Worm (Caenorhabditis elegans) whole organism, L4 larva: Measurements from ENCODE around the gene pho-9.
A peak's percentile ranks its signal among the peaks of the same experiment; 100 is the strongest.

Experiments used
- F10B5.3 ChIP-seq: sonication (generic microtip); optimal IDR thresholded peaks from 2 replicates; lab custom pipeline; 2016; ENCODE audit warnings: mild to moderate bottlenecking, missing genetic modification characterization, missing compliant biosample characterization
- R02D3.7 ChIP-seq: fragments of 150-350 bp; sonication (generic microtip); optimal IDR thresholded peaks from 3 replicates; lab custom pipeline; 2014; ENCODE audit warnings: missing biosample characterization, missing genetic modification characterization
- Y5F2A.4 ChIP-seq: fragments of 200-800 bp; sonication (Bioruptor generic); optimal IDR thresholded peaks from 2 replicates; lab custom pipeline; 2018; ENCODE audit warnings: mild to moderate bottlenecking, missing genetic modification characterization, missing compliant biosample characterization
- ZK546.5 ChIP-seq, 2 experiments: sonication (generic microtip); optimal IDR thresholded peaks; 2 replicates each; lab custom pipeline; 2017; ENCODE audit warnings: missing biosample characterization in 2 of 2, missing genetic modification characterization in 2 of 2
- aly-2 ChIP-seq: sonication (generic microtip); optimal IDR thresholded peaks from 2 replicates; lab custom pipeline; 2018; ENCODE audit warnings: missing biosample characterization, missing genetic modification characterization
- arid-1 ChIP-seq: fragments of 200-800 bp; sonication (Bioruptor generic); conservative IDR thresholded peaks from 2 replicates; pipeline ENCODE4 v1.3.6; 2022; ENCODE audit warnings: missing genetic modification reagents, missing genetic modification characterization, missing compliant biosample characterization
- ceh-28 ChIP-seq: fragments of 150-350 bp; optimal IDR thresholded peaks from 2 replicates; lab custom pipeline; 2014; ENCODE audit warnings: missing biosample characterization, missing genetic modification reagents, missing genetic modification characterization
- daf-12 ChIP-seq: fragments of 150-350 bp; optimal IDR thresholded peaks from 2 replicates; lab custom pipeline; 2014; ENCODE audit warnings: missing biosample characterization, missing genetic modification reagents, missing genetic modification characterization
- dmd-6 ChIP-seq: fragments of 200-800 bp; sonication (Bioruptor generic); IDR thresholded peaks from 2 replicates; pipeline ENCODE4 v1.3.6; 2022; ENCODE audit warnings: missing genetic modification reagents, missing genetic modification characterization, missing compliant biosample characterization
- dmd-8 ChIP-seq: fragments of 200-800 bp; sonication (Bioruptor generic); IDR thresholded peaks from 2 replicates; pipeline ENCODE4 v1.3.6; 2022; ENCODE audit warnings: missing genetic modification characterization, missing compliant biosample characterization
- dmd-9 ChIP-seq: fragments of 200-800 bp; sonication (Bioruptor generic); IDR thresholded peaks from 2 replicates; pipeline ENCODE4 v1.3.6; 2022; ENCODE audit warnings: missing genetic modification reagents, missing genetic modification characterization, missing compliant biosample characterization
- dpl-1 ChIP-seq: fragments of 150-350 bp; optimal IDR thresholded peaks from 2 replicates; lab custom pipeline; 2014; ENCODE audit warnings: missing biosample characterization, missing genetic modification reagents, missing genetic modification characterization
- duxl-1 ChIP-seq: sonication (generic microtip); optimal IDR thresholded peaks from 2 replicates; lab custom pipeline; 2016; ENCODE audit warnings: mild to moderate bottlenecking, missing genetic modification characterization, moderate library complexity, missing compliant biosample characterization; ENCODE audit not compliant: poor library complexity
- egl-27 ChIP-seq: sonication (generic microtip); optimal IDR thresholded peaks from 3 replicates; lab custom pipeline; 2017; ENCODE audit warnings: missing biosample characterization, missing genetic modification reagents, missing genetic modification characterization
- egl-43 ChIP-seq: fragments of 200-800 bp; sonication (Bioruptor generic); IDR thresholded peaks from 2 replicates; pipeline ENCODE4 v1.3.6; 2022; ENCODE audit warnings: missing genetic modification reagents, missing genetic modification characterization, missing compliant biosample characterization
- gei-8 ChIP-seq: fragments of 200-800 bp; sonication (Bioruptor generic); optimal IDR thresholded peaks from 2 replicates; lab custom pipeline; 2018; ENCODE audit warnings: mild to moderate bottlenecking, missing genetic modification characterization, missing compliant biosample characterization
- hlh-11 ChIP-seq: fragments of 200-800 bp; sonication (Bioruptor generic); optimal IDR thresholded peaks from 2 replicates; lab custom pipeline; 2018; ENCODE audit warnings: mild to moderate bottlenecking, missing genetic modification characterization, missing compliant biosample characterization
- hlh-30 ChIP-seq: sonication (generic microtip); optimal IDR thresholded peaks from 2 replicates; lab custom pipeline; 2017; ENCODE audit warnings: antibody characterized with exemption, mild to moderate bottlenecking, missing genetic modification characterization, missing compliant biosample characterization; ENCODE audit not compliant: insufficient read depth
- jun-1 ChIP-seq: fragments of 150-350 bp; optimal IDR thresholded peaks from 2 replicates; lab custom pipeline; 2014; ENCODE audit warnings: missing biosample characterization, missing genetic modification reagents, missing genetic modification characterization
- lin-13 ChIP-seq: fragments of 150-350 bp; optimal IDR thresholded peaks from 2 replicates; lab custom pipeline; 2014; ENCODE audit warnings: missing biosample characterization, missing genetic modification reagents, missing genetic modification characterization
- lin-38 ChIP-seq: fragments of 200-800 bp; sonication (Bioruptor generic); IDR thresholded peaks from 2 replicates; pipeline ENCODE4 v1.3.6; 2022; ENCODE audit warnings: missing genetic modification reagents, missing genetic modification characterization, missing compliant biosample characterization
- lin-39 ChIP-seq: fragments of 150-350 bp; optimal IDR thresholded peaks from 2 replicates; lab custom pipeline; 2014; ENCODE audit warnings: missing biosample characterization, missing genetic modification reagents, missing genetic modification characterization
- lsy-2 ChIP-seq, 2 experiments: fragments of 150-350 bp in 1 of 2; sonication (generic microtip) in 1 of 2; optimal IDR thresholded peaks; 2 replicates each; lab custom pipeline; 2014 to 2017; ENCODE audit warnings: missing biosample characterization in 2 of 2, missing genetic modification characterization in 2 of 2
- madf-5 ChIP-seq, 2 experiments: fragments of 200-800 bp; sonication (Bioruptor generic); IDR thresholded peaks; 2 replicates each; pipeline ENCODE4 v1.3.6; 2022; ENCODE audit warnings: missing compliant biosample characterization in 2 of 2, missing genetic modification characterization in 2 of 2
- madf-9 ChIP-seq: fragments of 200-800 bp; sonication (Bioruptor generic); conservative IDR thresholded peaks from 2 replicates; pipeline ENCODE4 v1.3.6; 2022; ENCODE audit warnings: missing genetic modification reagents, missing genetic modification characterization, missing compliant biosample characterization
- mdl-1 ChIP-seq, 2 experiments: fragments of 150-350 bp in 1 of 2; sonication (generic microtip) in 1 of 2; optimal IDR thresholded peaks; 2 replicates each; lab custom pipeline; 2014 to 2017; ENCODE audit warnings: missing biosample characterization in 2 of 2, missing genetic modification characterization in 2 of 2
- mep-1 ChIP-seq: fragments of 150-350 bp; sonication (generic microtip); optimal IDR thresholded peaks from 3 replicates; lab custom pipeline; 2014; ENCODE audit warnings: missing biosample characterization, missing genetic modification characterization
- mxl-2 ChIP-seq: fragments of 200-800 bp; sonication (Bioruptor generic); conservative IDR thresholded peaks from 2 replicates; pipeline ENCODE4 v1.3.6; 2022; ENCODE audit warnings: missing genetic modification reagents, missing genetic modification characterization, missing compliant biosample characterization
- nhr-102 ChIP-seq: sonication (generic microtip); optimal IDR thresholded peaks from 2 replicates; lab custom pipeline; 2016; ENCODE audit warnings: mild to moderate bottlenecking, missing genetic modification characterization, moderate library complexity, missing compliant biosample characterization
- nhr-11 ChIP-seq: fragments of 150-350 bp; optimal IDR thresholded peaks from 2 replicates; lab custom pipeline; 2014; ENCODE audit warnings: missing biosample characterization, missing genetic modification characterization
- nhr-237 ChIP-seq: sonication (generic microtip); optimal IDR thresholded peaks from 2 replicates; lab custom pipeline; 2017; ENCODE audit warnings: missing biosample characterization, missing genetic modification characterization
- nhr-41 ChIP-seq: fragments of 200-800 bp; sonication (Bioruptor generic); IDR thresholded peaks from 2 replicates; pipeline ENCODE4 v1.3.6; 2022; ENCODE audit warnings: missing genetic modification reagents, missing genetic modification characterization, missing compliant biosample characterization
- nhr-42 ChIP-seq: fragments of 200-800 bp; sonication (Bioruptor generic); IDR thresholded peaks from 2 replicates; pipeline ENCODE4 v1.3.6; 2022; ENCODE audit warnings: missing genetic modification characterization, missing compliant biosample characterization
- nhr-6 ChIP-seq: fragments of 150-350 bp; optimal IDR thresholded peaks from 2 replicates; lab custom pipeline; 2014; ENCODE audit warnings: missing biosample characterization, missing genetic modification characterization
- pha-4 ChIP-seq, 2 experiments: fragments of 150-350 bp in 1 of 2; fragments of 200-800 bp in 1 of 2; sonication (Bioruptor generic) in 1 of 2; IDR thresholded peaks in 1 of 2; optimal IDR thresholded peaks in 1 of 2; 2 replicates each; pipeline versions ENCODE4 v1.3.6 to Lab custom; 2014 to 2022; ENCODE audit warnings: missing genetic modification characterization in 2 of 2, missing genetic modification reagents in 2 of 2, missing biosample characterization in 1 of 2, missing compliant biosample characterization in 1 of 2
- rbr-2 ChIP-seq: sonication (generic microtip); optimal IDR thresholded peaks from 2 replicates; lab custom pipeline; 2016; ENCODE audit warnings: missing genotype, missing genetic modification characterization, missing compliant biosample characterization
- spr-3 ChIP-seq: fragments of 200-800 bp; sonication (Bioruptor generic); optimal IDR thresholded peaks from 2 replicates; lab custom pipeline; 2018; ENCODE audit warnings: mild to moderate bottlenecking, missing genetic modification characterization, missing compliant biosample characterization
- tra-1 ChIP-seq: fragments of 200-800 bp; sonication (Bioruptor generic); IDR thresholded peaks from 2 replicates; pipeline ENCODE4 v1.3.6; 2022; ENCODE audit warnings: missing genetic modification reagents, missing genetic modification characterization, missing compliant biosample characterization
- unc-130 ChIP-seq: sonication (generic microtip); optimal IDR thresholded peaks from 2 replicates; lab custom pipeline; 2016; ENCODE audit warnings: missing genetic modification reagents, missing genetic modification characterization, missing compliant biosample characterization
- unc-39 ChIP-seq: sonication (generic microtip); optimal IDR thresholded peaks from 2 replicates; lab custom pipeline; 2017; ENCODE audit warnings: missing biosample characterization, missing genetic modification characterization
- unc-62 ChIP-seq, 3 experiments: fragments of 150-350 bp in 1 of 3; sonication (generic microtip); optimal IDR thresholded peaks in 2 of 3; peaks in 1 of 3; 1 replicate in 1 of 3; 2 replicates in 2 of 3; lab custom pipeline; 2014 to 2017; ENCODE audit warnings: missing biosample characterization in 3 of 3, missing genetic modification characterization in 3 of 3, missing genetic modification reagents in 3 of 3, missing genotype in 1 of 3
- vab-7 ChIP-seq: fragments of 200-800 bp; sonication (Bioruptor generic); IDR thresholded peaks from 2 replicates; pipeline ENCODE4 v1.3.6; 2022; ENCODE audit warnings: missing genetic modification reagents, missing genetic modification characterization, missing compliant biosample characterization
- zip-11 ChIP-seq: fragments of 200-800 bp; sonication (Bioruptor generic); IDR thresholded peaks from 2 replicates; pipeline ENCODE4 v1.3.6; 2022; ENCODE audit warnings: missing genetic modification characterization, missing compliant biosample characterization

Gene pho-9

DNA sequence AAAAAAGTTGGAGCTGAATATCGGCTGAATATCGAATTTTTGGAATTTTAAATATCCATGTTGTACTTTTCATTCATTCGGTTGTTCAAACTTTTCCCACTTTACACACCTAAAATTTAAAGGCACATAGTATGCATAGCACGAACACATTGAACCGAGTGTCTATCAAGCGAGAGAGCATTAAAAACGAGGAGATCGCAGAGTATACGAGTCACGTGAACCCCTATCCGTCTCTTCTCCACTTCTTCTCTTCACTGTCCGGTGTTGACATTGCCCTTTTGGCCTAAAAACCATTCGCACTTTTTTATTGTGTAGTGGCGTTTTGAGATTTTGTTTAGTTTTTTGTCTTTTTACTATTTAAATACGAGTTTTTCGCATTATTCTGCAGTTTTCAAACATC lies 43.8 kb upstream of the pho-9 start (continued):
- TF ChIP-seq egl-27 (no peak), ceh-28 (tag; lab: Kevin White, UChicago) (no peak), F10B5.3 (tag; lab: Kevin White, UChicago) (no peak), dmd-8 (GFP tag; lab: Robert Waterston, UW) (no peak), dpl-1 (GFP tag; lab: Kevin White, UChicago) (peak; percentile 55), ZK546.5 (tag; optimal IDR thresholded peaks at IDR 0.05; lab: Kevin White, UChicago) (no peak), nhr-42 (GFP tag; lab: Robert Waterston, UW) (no peak), mep-1 (tag; lab: Kevin White, UChicago) (peak; percentile 69), nhr-102 (no peak), egl-43 (GFP tag; lab: Robert Waterston, UW) (no peak), dmd-9 (GFP tag; lab: Robert Waterston, UW) (no peak), hlh-30 (tag; lab: Kevin White, UChicago) (peak; percentile 92), lin-39 (tag; lab: Kevin White, UChicago) (no peak), arid-1 (GFP tag; lab: Robert Waterston, UW) (no peak), madf-9 (no peak), R02D3.7 (tag; lab: Kevin White, UChicago) (no peak), spr-3 (no peak), unc-130 (GFP tag; lab: Kevin White, UChicago) (no peak), vab-7 (GFP tag; lab: Robert Waterston, UW) (no peak), zip-11 (GFP tag; lab: Robert Waterston, UW) (no peak), daf-12 (no peak), aly-2 (tag; lab: Kevin White, UChicago) (no peak), unc-39 (tag; lab: Kevin White, UChicago) (no peak), madf-5 (GFP tag; IDR thresholded peaks at IDR 0.05; lab: Robert Waterston, UW) (no peak), nhr-237 (tag; lab: Kevin White, UChicago) (no peak), tra-1 (no peak), lin-13 (GFP tag; lab: Kevin White, UChicago) (no peak), unc-62 (GFP tag; optimal IDR thresholded peaks at IDR 0.05 in 1 of 2; lab: Kevin White, UChicago) (no peak), unc-62 (tag; optimal IDR thresholded peaks at IDR 0.05; lab: Kevin White, UChicago) (no peak), lin-38 (GFP tag; lab: Robert Waterston, UW) (peak; percentile 54), nhr-11 (tag; lab: Kevin White, UChicago) (no peak), nhr-6 (peak; percentile 13), mxl-2 (no peak), pha-4 (GFP tag; IDR thresholded peaks at IDR 0.05; lab: Robert Waterston, UW) (no peak), pha-4 (tag; optimal IDR thresholded peaks at IDR 0.05; lab: Kevin White, UChicago) (peak; percentile 82), nhr-41 (GFP tag; lab: Robert Waterston, UW) (no peak), jun-1 (tag; lab: Kevin White, UChicago) (no peak), lsy-2 (tag; optimal IDR thresholded peaks at IDR 0.05; lab: Kevin White, UChicago) (peak in 1 of 2 experiments; percentile 78), mdl-1 (tag; optimal IDR thresholded peaks at IDR 0.05; lab: Kevin White, UChicago) (peak in 1 of 2 experiments; percentile 58), duxl-1 (no peak), dmd-6 (GFP tag; lab: Robert Waterston, UW) (0 out of 2 replicates have a peak, but pooled peaks have one; percentile 25), rbr-2 (no peak), hlh-11 (tag; lab: Kevin White, UChicago) (peak; percentile 61), Y5F2A.4 (no peak), gei-8 (GFP tag; lab: Kevin White, UChicago) (no peak)
